Worm (Caenorhabditis elegans) whole organism, L4 larva: ENCODE results near the gene str-232.

Experiments used
- aha-1 ChIP-seq: fragments of 150-350 bp; peaks from one replicate; lab custom pipeline; 2014; ENCODE audit warnings: missing biosample characterization, missing genetic modification characterization
- ama-1 ChIP-seq: fragments of 150-350 bp; optimal IDR thresholded peaks from 2 replicates; lab custom pipeline; 2014; ENCODE audit warnings: inconsistent platforms, mixed read lengths
- ces-1 ChIP-seq: fragments of 150-350 bp; sonication (generic microtip); optimal IDR thresholded peaks from 4 replicates; lab custom pipeline; 2014; ENCODE audit warnings: missing biosample characterization, missing genetic modification reagents, missing genetic modification characterization
- dmd-6 ChIP-seq: fragments of 200-800 bp; sonication (Bioruptor generic); IDR thresholded peaks from 2 replicates; pipeline ENCODE4 v1.3.6; 2022; ENCODE audit warnings: missing genetic modification reagents, missing genetic modification characterization, missing compliant biosample characterization
- madf-9 ChIP-seq: fragments of 200-800 bp; sonication (Bioruptor generic); conservative IDR thresholded peaks from 2 replicates; pipeline ENCODE4 v1.3.6; 2022; ENCODE audit warnings: missing genetic modification reagents, missing genetic modification characterization, missing compliant biosample characterization
- pha-4 ChIP-seq, 2 experiments: fragments of 150-350 bp in 1 of 2; fragments of 200-800 bp in 1 of 2; sonication (Bioruptor generic) in 1 of 2; IDR thresholded peaks in 1 of 2; optimal IDR thresholded peaks in 1 of 2; 2 replicates each; pipeline versions ENCODE4 v1.3.6 to Lab custom; 2014 to 2022; ENCODE audit warnings: missing genetic modification characterization in 2 of 2, missing genetic modification reagents in 2 of 2, missing biosample characterization in 1 of 2, missing compliant biosample characterization in 1 of 2
- snpc-4 ChIP-seq: fragments of 150-350 bp; optimal IDR thresholded peaks from 2 replicates; lab custom pipeline; 2014; ENCODE audit warnings: missing biosample characterization, missing genetic modification characterization
- unc-39 ChIP-seq: sonication (generic microtip); optimal IDR thresholded peaks from 2 replicates; lab custom pipeline; 2017; ENCODE audit warnings: missing biosample characterization, missing genetic modification characterization
- zip-2 ChIP-seq: fragments of 150-350 bp; optimal IDR thresholded peaks from 2 replicates; lab custom pipeline; 2014; ENCODE audit warnings: missing biosample characterization, missing genetic modification characterization

ce11 chrV:15975845-15976244, 39.7 kb downstream of the str-232 start, which contains the start of gene clec-232:
- no peak for TF ChIP-seq zip-2 (tag; lab: Kevin White, UChicago)
- no peak for TF ChIP-seq pha-4 (GFP tag; IDR thresholded peaks at IDR 0.05; lab: Robert Waterston, UW)
- no peak for TF ChIP-seq pha-4 (tag; optimal IDR thresholded peaks at IDR 0.05; lab: Kevin White, UChicago)
- no peak for TF ChIP-seq aha-1 (tag; lab: Kevin White, UChicago)
- no peak for TF ChIP-seq snpc-4 (tag; lab: Kevin White, UChicago)
- TF ChIP-seq madf-9 (GFP tag; lab: Robert Waterston, UW) = no peak
- no peak for TF ChIP-seq ama-1 (lab: Kevin White, UChicago)
- no peak for TF ChIP-seq unc-39 (tag; lab: Kevin White, UChicago)
- TF ChIP-seq ces-1 = no peak
- no peak for TF ChIP-seq dmd-6 (GFP tag; lab: Robert Waterston, UW)
